Fruit fly (Drosophila melanogaster): ENCODE measurements around the gene alt.

alt gene

DNA sequence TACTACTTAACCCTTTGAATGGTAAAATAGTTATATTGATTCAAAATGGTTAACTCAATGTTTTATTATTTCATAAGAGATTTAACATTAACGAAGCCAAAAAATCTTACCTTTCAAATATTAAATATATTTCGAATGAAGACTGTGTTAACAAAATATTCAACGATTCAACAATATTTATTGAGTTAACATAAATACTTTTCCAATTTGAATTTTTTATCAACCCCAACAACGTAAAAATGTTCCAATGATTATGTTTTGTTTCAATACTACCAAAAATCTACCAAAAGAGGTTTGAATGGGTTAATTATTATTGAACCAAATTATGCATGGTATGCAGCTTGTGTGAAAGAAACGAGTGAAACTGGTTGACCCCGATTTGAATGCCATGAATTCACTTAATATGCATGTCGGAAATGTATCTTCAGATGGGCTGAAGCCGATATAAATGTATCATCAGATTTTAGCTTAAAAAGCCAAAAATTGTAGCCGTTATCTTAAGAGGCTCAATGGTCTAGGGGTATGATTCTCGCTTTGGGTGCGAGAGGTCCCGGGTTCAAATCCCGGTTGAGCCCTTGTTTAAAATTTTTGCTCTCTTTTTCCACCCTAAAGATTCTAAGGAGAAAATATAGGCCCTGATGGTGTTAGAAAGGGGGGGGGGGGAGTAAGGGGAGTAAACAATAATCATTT lies 51.0 kb downstream of the alt start:
- TF ChIP-seq corto (GFP tag; optimal IDR thresholded peaks at IDR 0.05) (no peak), CG32772 (GFP tag; IDR thresholded peaks at IDR 0.05) (no peak), seq (GFP tag; IDR thresholded peaks at IDR 0.05) (no peak), jing (GFP tag; optimal IDR thresholded peaks at IDR 0.05) (no peak), CG9437 (GFP tag; optimal IDR thresholded peaks at IDR 0.05) (no peak), esg (GFP tag; conservative IDR thresholded peaks at IDR 0.05) (no peak), lbe (GFP tag; optimal IDR thresholded peaks at IDR 0.05) (no peak), mld (GFP tag; IDR thresholded peaks at IDR 0.05; ENCODE audit: partially characterized antibody) (no peak), CG6683 (GFP tag; optimal IDR thresholded peaks at IDR 0.05) (no peak), CG17359 (tag; optimal IDR thresholded peaks at IDR 0.05) (peak; percentile 37), dati (GFP tag; IDR thresholded peaks at IDR 0.05) (no peak), Ravus (GFP tag; IDR thresholded peaks at IDR 0.05) (no peak), CG30431 (GFP tag; optimal IDR thresholded peaks at IDR 0.05) (no peak), sc (optimal IDR thresholded peaks at IDR 0.05) (no peak), sc (GFP tag; optimal IDR thresholded peaks at IDR 0.05) (no peak), CG14667 (GFP tag; IDR thresholded peaks at IDR 0.05) (no peak), dmrt99B (tag; optimal IDR thresholded peaks at IDR 0.05) (peak; percentile 45), Dp (GFP tag; optimal IDR thresholded peaks at IDR 0.05) (no peak), ranshi (GFP tag; IDR thresholded peaks at IDR 0.05) (no peak), Sox100B (GFP tag; optimal IDR thresholded peaks at IDR 0.05) (peak; percentile 15), CG9876 (GFP tag; optimal IDR thresholded peaks at IDR 0.05) (no peak), Dbx (GFP tag; IDR thresholded peaks at IDR 0.05) (no peak), cg (GFP tag; optimal IDR thresholded peaks at IDR 0.05) (no peak), CG12299 (tag; optimal IDR thresholded peaks at IDR 0.05) (no peak), Hr39 (optimal IDR thresholded peaks at IDR 0.05) (no peak), CG3281 (GFP tag; optimal IDR thresholded peaks at IDR 0.05) (no peak), CG15601 (tag; optimal IDR thresholded peaks at IDR 0.05) (no peak), CG7786 (GFP tag; optimal IDR thresholded peaks at IDR 0.05) (no peak), Dll (GFP tag; IDR thresholded peaks at IDR 0.05; ENCODE audit: partially characterized antibody) (no peak), pfk (GFP tag; optimal IDR thresholded peaks at IDR 0.05) (no peak), Xrp1 (GFP tag; IDR thresholded peaks at IDR 0.05) (no peak), gem (tag; optimal IDR thresholded peaks at IDR 0.05) (peak; percentile 16), wor (GFP tag; IDR thresholded peaks at IDR 0.05) (no peak), Jarid2 (GFP tag; optimal IDR thresholded peaks at IDR 0.05) (no peak), CG10565 (GFP tag; optimal IDR thresholded peaks at IDR 0.05) (no peak), CG8290 (GFP tag; optimal IDR thresholded peaks at IDR 0.05) (no peak), CG8290 (tag; optimal IDR thresholded peaks at IDR 0.05) (no peak), CG6791 (GFP tag; IDR thresholded peaks at IDR 0.05; ENCODE audit: partially characterized antibody) (peak; percentile 20; the same call in 1 of the 3 replicates), otp (GFP tag; IDR thresholded peaks at IDR 0.05) (no peak), Mrtf (GFP tag; IDR thresholded peaks at IDR 0.05) (no peak), CG16815 (GFP tag; optimal IDR thresholded peaks at IDR 0.05) (no peak), Doc2 (GFP tag; IDR thresholded peaks at IDR 0.05) (no peak), ttk (GFP tag; IDR thresholded peaks at IDR 0.05) (no peak), hbn (GFP tag; IDR thresholded peaks at IDR 0.05; ENCODE audit: partially characterized antibody) (no peak), CG17186 (GFP tag; optimal IDR thresholded peaks at IDR 0.05) (no peak), schlank (tag; optimal IDR thresholded peaks at IDR 0.05) (no peak), al (GFP tag; IDR thresholded peaks at IDR 0.05) (no peak), phol (tag; optimal IDR thresholded peaks at IDR 0.05) (no peak), lilli (GFP tag; optimal IDR thresholded peaks at IDR 0.05) (no peak), onecut (GFP tag; IDR thresholded peaks at IDR 0.05) (no peak), Rx (GFP tag; IDR thresholded peaks at IDR 0.05) (no peak), fd3F (GFP tag; optimal IDR thresholded peaks at IDR 0.05) (no peak)
